ENCODE assay signal across 1 fruit fly cellular context in the genomic region with DNA sequence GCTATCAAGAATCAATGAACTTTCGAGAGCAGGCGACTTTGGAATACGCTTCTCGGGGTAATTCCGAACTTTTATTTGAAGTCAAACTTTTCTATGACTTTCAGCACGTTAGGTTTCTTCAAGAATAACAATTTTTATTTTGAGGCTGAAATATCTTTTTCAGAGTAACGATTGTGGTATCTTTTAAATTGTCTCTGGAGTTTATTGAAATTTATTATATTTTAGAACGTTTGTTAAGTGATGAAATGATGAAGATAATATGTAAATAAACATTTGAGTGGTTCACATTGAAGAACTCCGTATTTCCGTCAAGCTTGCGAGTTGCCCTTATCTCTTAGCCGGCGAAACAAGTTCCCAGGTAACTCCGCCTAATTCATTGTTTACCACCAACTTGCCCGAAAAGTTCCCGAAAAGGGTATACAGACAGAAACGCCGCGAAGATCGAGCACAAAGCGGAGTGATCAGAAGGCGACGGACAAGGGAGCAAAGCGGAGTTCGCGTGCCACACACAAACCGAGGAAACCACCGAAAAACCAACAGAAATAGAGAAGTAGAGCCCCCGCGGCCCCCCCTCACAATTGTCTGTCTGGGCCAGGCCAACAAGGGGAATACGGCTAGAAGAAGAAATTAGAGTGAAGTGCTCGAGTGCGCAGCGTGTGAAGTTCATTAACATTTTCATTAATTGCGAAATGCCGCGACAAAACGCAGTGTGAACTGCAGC.
TF ChIP-seq lines count a peak whose summit lies in the region.

No protein-coding gene starts in this region.

TF ChIP-seq in whole organism, embryonic, 481 proteins besides CTCF, POLR2A, EP300 and RAD21 (continued from another document):
- TF ChIP-seq CG6689 (GFP tag; IDR thresholded peaks at IDR 0.05; lab: Robert Waterston, UW) (0 out of 2 replicates have a peak, but pooled peaks have one; percentile 8), kah (GFP tag; optimal IDR thresholded peaks at IDR 0.05; lab: Kevin White, UChicago) (no peak), CG17186 (GFP tag; optimal IDR thresholded peaks at IDR 0.05; lab: Kevin White, UChicago) (no peak), Dll (GFP tag; IDR thresholded peaks at IDR 0.05; lab: Robert Waterston, UW; ENCODE audit: partially characterized antibody) (no peak), CG8359 (GFP tag; optimal IDR thresholded peaks at IDR 0.05; lab: Kevin White, UChicago; ENCODE audit: borderline replicate concordance) (peak; percentile 11), Opbp (GFP tag; IDR thresholded peaks at IDR 0.05; lab: Robert Waterston, UW; ENCODE audit: partially characterized antibody) (no peak), CG14014 (GFP tag; IDR thresholded peaks at IDR 0.05; lab: Robert Waterston, UW) (no peak), Kr (GFP tag; optimal IDR thresholded peaks at IDR 0.05; lab: Kevin White, UChicago) (no peak), Med (GFP tag; lab: Kevin White, UChicago) (peak; percentile 74), CG10543 (GFP tag; optimal IDR thresholded peaks at IDR 0.05; lab: Kevin White, UChicago) (no peak), pho (GFP tag; optimal IDR thresholded peaks at IDR 0.05; lab: Kevin White, UChicago) (no peak), row (GFP tag; IDR thresholded peaks at IDR 0.05; lab: Robert Waterston, UW) (peak; percentile 53; the same call in 2 of the 3 replicates), stwl (tag; optimal IDR thresholded peaks at IDR 0.05; lab: Kevin White, UChicago) (no peak), Xrp1 (GFP tag; IDR thresholded peaks at IDR 0.05; lab: Robert Waterston, UW) (peak; percentile 58; the same call in 1 of the 2 replicates), gem (tag; optimal IDR thresholded peaks at IDR 0.05; lab: Kevin White, UChicago) (peak; percentile 62), Neu2 (GFP tag; optimal IDR thresholded peaks at IDR 0.05; lab: Kevin White, UChicago; ENCODE audit: borderline replicate concordance) (no peak), CG9727 (GFP tag; optimal IDR thresholded peaks at IDR 0.05; lab: Kevin White, UChicago) (no peak), salm (tag; optimal IDR thresholded peaks at IDR 0.05; lab: Kevin White, UChicago) (no peak), az2 (GFP tag; optimal IDR thresholded peaks at IDR 0.05; lab: Kevin White, UChicago) (peak; percentile 29), CG17359 (tag; optimal IDR thresholded peaks at IDR 0.05; lab: Kevin White, UChicago) (no peak), psq (GFP tag; optimal IDR thresholded peaks at IDR 0.05; lab: Kevin White, UChicago) (peak; percentile 80), Meics (GFP tag; optimal IDR thresholded peaks at IDR 0.05; lab: Kevin White, UChicago) (peak; percentile 2), CG30403 (GFP tag; optimal IDR thresholded peaks at IDR 0.05; lab: Kevin White, UChicago) (peak; percentile 37), CG10274 (GFP tag; optimal IDR thresholded peaks at IDR 0.05; lab: Kevin White, UChicago) (peak; percentile 79), CG13424 (tag; optimal IDR thresholded peaks at IDR 0.05; lab: Kevin White, UChicago) (peak; percentile 18), gcm (GFP tag; optimal IDR thresholded peaks at IDR 0.05; lab: Kevin White, UChicago) (peak; percentile 12), Blimp-1 (GFP tag; optimal IDR thresholded peaks at IDR 0.05; lab: Kevin White, UChicago) (peak; percentile 39), CG2202 (tag; optimal IDR thresholded peaks at IDR 0.05; lab: Kevin White, UChicago) (peak; percentile 27), CG15269 (tag; optimal IDR thresholded peaks at IDR 0.05; lab: Kevin White, UChicago) (no peak), nmo (GFP tag; optimal IDR thresholded peaks at IDR 0.05; lab: Kevin White, UChicago) (peak; percentile 64), emc (GFP tag; optimal IDR thresholded peaks at IDR 0.05; lab: Kevin White, UChicago) (no peak), sens (GFP tag; lab: Kevin White, UChicago) (peak; percentile 67), CG2712 (tag; optimal IDR thresholded peaks at IDR 0.05; lab: Kevin White, UChicago) (peak; percentile 68), repo (GFP tag; optimal IDR thresholded peaks at IDR 0.05; lab: Kevin White, UChicago) (no peak), lola (GFP tag; optimal IDR thresholded peaks at IDR 0.05; lab: Kevin White, UChicago) (peak in 1 of 3 experiments; percentile 60), CG15601 (tag; optimal IDR thresholded peaks at IDR 0.05; lab: Kevin White, UChicago) (peak; percentile 29), kni (GFP tag; optimal IDR thresholded peaks at IDR 0.05; lab: Kevin White, UChicago) (peak; percentile 61), CG12391 (tag; optimal IDR thresholded peaks at IDR 0.05; lab: Kevin White, UChicago) (peak; percentile 29), bsh (GFP tag; optimal IDR thresholded peaks at IDR 0.05; lab: Kevin White, UChicago) (peak in 1 of 2 experiments; percentile 55), trem (tag; optimal IDR thresholded peaks at IDR 0.05; lab: Kevin White, UChicago) (peak; percentile 36), pum (GFP tag; optimal IDR thresholded peaks at IDR 0.05; lab: Kevin White, UChicago) (peak; percentile 8), mam (GFP tag; optimal IDR thresholded peaks at IDR 0.05; lab: Kevin White, UChicago) (peak; percentile 5), CG3163 (GFP tag; optimal IDR thresholded peaks at IDR 0.05; lab: Kevin White, UChicago) (no peak), CG14860 (GFP tag; IDR thresholded peaks at IDR 0.05; lab: Robert Waterston, UW; ENCODE audit: partially characterized antibody) (no peak), CG32532 (GFP tag; IDR thresholded peaks at IDR 0.05; lab: Robert Waterston, UW) (no peak), otp (GFP tag; IDR thresholded peaks at IDR 0.05; lab: Robert Waterston, UW) (0 out of 3 replicates have a peak, but pooled peaks have one; percentile 35), CG4424 (GFP tag; optimal IDR thresholded peaks at IDR 0.05; lab: Kevin White, UChicago) (peak; percentile 24), CG14667 (GFP tag; IDR thresholded peaks at IDR 0.05; lab: Robert Waterston, UW) (no peak), CG12659 (GFP tag; optimal IDR thresholded peaks at IDR 0.05; lab: Kevin White, UChicago) (no peak), Pdp1 (GFP tag; optimal IDR thresholded peaks at IDR 0.05; lab: Kevin White, UChicago) (peak in 1 of 2 experiments; percentile 10), CoRest (tag; optimal IDR thresholded peaks at IDR 0.05; lab: Kevin White, UChicago) (peak; percentile 26), phol (tag; optimal IDR thresholded peaks at IDR 0.05; lab: Kevin White, UChicago) (peak; percentile 44), bigmax (GFP tag; optimal IDR thresholded peaks at IDR 0.05; lab: Kevin White, UChicago) (no peak), Atf6 (GFP tag; IDR thresholded peaks at IDR 0.05; lab: Robert Waterston, UW) (no peak), Adf1 (GFP tag; IDR thresholded peaks at IDR 0.05; lab: Robert Waterston, UW) (no peak), dmrt11E (tag; optimal IDR thresholded peaks at IDR 0.05; lab: Kevin White, UChicago) (peak; percentile 62), CG6791 (GFP tag; IDR thresholded peaks at IDR 0.05; lab: Robert Waterston, UW; ENCODE audit: partially characterized antibody) (0 out of 3 replicates have a peak, but pooled peaks have one; percentile 61), chn (GFP tag; optimal IDR thresholded peaks at IDR 0.05; lab: Kevin White, UChicago) (peak; percentile 19), dan (GFP tag; IDR thresholded peaks at IDR 0.05; lab: Robert Waterston, UW) (no peak), D19A (tag; optimal IDR thresholded peaks at IDR 0.05; lab: Kevin White, UChicago) (peak; percentile 95), nom (GFP tag; optimal IDR thresholded peaks at IDR 0.05; lab: Kevin White, UChicago) (peak; percentile 25), CG6765 (GFP tag; optimal IDR thresholded peaks at IDR 0.05; lab: Kevin White, UChicago) (no peak), CG17361 (GFP tag; IDR thresholded peaks at IDR 0.05; lab: Robert Waterston, UW) (peak; percentile 69; the same call in 2 of the 3 replicates), Oli (tag; optimal IDR thresholded peaks at IDR 0.05; lab: Kevin White, UChicago) (peak; percentile 22), NC2β (GFP tag; optimal IDR thresholded peaks at IDR 0.05; lab: Kevin White, UChicago) (no peak), grn (GFP tag; optimal IDR thresholded peaks at IDR 0.05; lab: Kevin White, UChicago) (peak; percentile 34)
TF ChIP-seq in whole organism, embryonic: peak in this region for 77.
